Worm (Caenorhabditis elegans) whole organism, L2 larva: ENCODE measurements around the gene clec-123.

ENCODE experiments used
- ceh-16 ChIP-seq: fragments of 150-350 bp; optimal IDR thresholded peaks from 2 replicates; lab custom pipeline; 2014; ENCODE audit warnings: missing biosample characterization, missing genetic modification characterization
- unc-39 ChIP-seq: fragments of 150-350 bp; optimal IDR thresholded peaks from 2 replicates; lab custom pipeline; 2014; ENCODE audit warnings: missing biosample characterization, missing genetic modification characterization

ce11 chrII:3137804-3138203 lies 23.8 kb downstream of the clec-123 start, which contains the start of gene sri-54:
- no peak for TF ChIP-seq ceh-16 (tag; lab: Kevin White, UChicago)
- TF ChIP-seq unc-39, result no peak
